Worm (Caenorhabditis elegans) whole organism, late embryonic: ENCODE measurements around the gene Y55B1BR.8.

Experiments used
- C38D4.7 ChIP-seq: fragments of 200-800 bp; sonication (Bioruptor generic); optimal IDR thresholded peaks from 2 replicates; lab custom pipeline; 2018; ENCODE audit warnings: mild to moderate bottlenecking, missing genetic modification characterization, moderate library complexity, missing compliant biosample characterization
- ceh-2 ChIP-seq: sonication (generic microtip); optimal IDR thresholded peaks from 2 replicates; lab custom pipeline; 2016; ENCODE audit warnings: missing genotype, missing genetic modification characterization, missing compliant biosample characterization
- ceh-24 ChIP-seq: sonication (generic microtip); optimal IDR thresholded peaks from 2 replicates; lab custom pipeline; 2016; ENCODE audit warnings: mild to moderate bottlenecking, missing genetic modification characterization, missing compliant biosample characterization
- hlh-13 ChIP-seq: fragments of 200-800 bp; sonication (Bioruptor generic); optimal IDR thresholded peaks from 2 replicates; lab custom pipeline; 2018; ENCODE audit warnings: mild to moderate bottlenecking, missing genetic modification characterization, missing compliant biosample characterization
- lin-11 ChIP-seq: fragments of 200-800 bp; sonication (Bioruptor generic); optimal IDR thresholded peaks from 2 replicates; lab custom pipeline; 2018; ENCODE audit warnings: mild to moderate bottlenecking, missing genetic modification characterization, missing compliant biosample characterization
- npax-4 ChIP-seq: sonication (generic microtip); optimal IDR thresholded peaks from 2 replicates; lab custom pipeline; 2016; ENCODE audit warnings: missing genetic modification characterization, missing compliant biosample characterization
- odd-2 ChIP-seq: sonication (generic microtip); optimal IDR thresholded peaks from 2 replicates; lab custom pipeline; 2017; ENCODE audit warnings: antibody characterized with exemption, mild to moderate bottlenecking, missing genetic modification characterization, missing compliant biosample characterization
- pat-9 ChIP-seq: fragments of 200-800 bp; sonication (Bioruptor generic); optimal IDR thresholded peaks from 2 replicates; lab custom pipeline; 2018; ENCODE audit warnings: mild to moderate bottlenecking, missing genetic modification characterization, moderate library complexity, missing compliant biosample characterization
- unc-55 ChIP-seq: sonication (generic microtip); optimal IDR thresholded peaks from 2 replicates; lab custom pipeline; 2017; ENCODE audit warnings: missing biosample characterization, missing genetic modification reagents, missing genetic modification characterization

DNA sequence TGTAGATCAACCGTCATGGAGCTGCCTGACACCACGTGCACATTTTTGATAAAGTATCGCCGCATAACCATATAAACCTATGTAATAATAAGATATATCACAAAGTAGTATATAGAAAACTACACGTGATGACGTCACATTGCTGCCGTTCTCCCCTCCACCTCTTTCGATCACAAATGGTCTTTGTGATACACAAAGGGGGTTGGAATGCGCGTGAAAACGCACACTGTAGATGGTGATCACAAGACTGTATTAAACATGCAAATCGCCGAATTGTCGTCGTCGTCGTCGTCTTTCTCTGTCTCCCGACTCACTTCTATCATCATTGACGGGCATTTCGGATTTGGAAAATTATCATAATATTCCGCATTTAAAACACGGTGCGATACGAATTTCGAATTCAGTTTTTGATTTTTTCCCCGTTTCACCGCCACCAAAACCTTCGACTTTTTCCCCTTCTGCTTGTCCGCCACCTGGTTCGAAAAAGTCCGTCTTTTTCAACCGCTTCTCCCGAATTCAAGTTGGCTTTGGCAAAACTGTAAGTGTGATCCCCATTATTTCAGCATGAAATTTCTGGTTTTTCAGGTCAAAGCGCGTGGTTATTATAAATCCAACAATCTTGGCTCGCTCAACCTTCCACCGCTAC is 41.9 kb upstream of the Y55B1BR.8 start, which contains the start of the genes Y55B1BL.1 and Y55B1BL.2:
- TF ChIP-seq ceh-2 (no peak), pat-9 (no peak), hlh-13 (GFP tag; lab: Kevin White, UChicago) (no peak), odd-2 (no peak), ceh-24 (tag; lab: Kevin White, UChicago) (no peak), C38D4.7 (GFP tag; lab: Kevin White, UChicago) (no peak), lin-11 (tag; lab: Kevin White, UChicago) (no peak), npax-4 (tag; lab: Kevin White, UChicago) (no peak), unc-55 (GFP tag; lab: Kevin White, UChicago) (no peak)
